Fruit fly (Drosophila melanogaster) whole organism, embryonic: Measurements from ENCODE around the gene CG33669.
A peak's percentile ranks its signal among the peaks of the same experiment; 100 is the strongest.

Source experiments
- B-H1 ChIP-seq: fragments of 200-800 bp; sonication (Bioruptor generic); IDR thresholded peaks from 3 replicates; pipeline ENCODE4 v1.3.6; 2022; ENCODE audit warnings: missing biosample characterization, missing genetic modification characterization
- Bgb ChIP-seq: fragments of 200-800 bp; sonication (Bioruptor generic); IDR thresholded peaks from 2 replicates; pipeline ENCODE4 v1.3.6; 2022; ENCODE audit warnings: missing biosample characterization, missing genetic modification characterization; ENCODE audit not compliant: partially characterized antibody
- CG11247 ChIP-seq: fragments of 200-800 bp; sonication (Bioruptor generic); IDR thresholded peaks from 2 replicates; pipeline ENCODE4 v1.3.6; 2022; ENCODE audit warnings: missing biosample characterization, missing genetic modification characterization
- CG12104 ChIP-seq: fragments of 200-800 bp; sonication (Bioruptor generic); optimal IDR thresholded peaks from 3 replicates; lab custom pipeline; 2016; ENCODE audit warnings: missing biosample characterization, missing genetic modification characterization
- CG13123 ChIP-seq: fragments of 200-800 bp; sonication (Bioruptor generic); optimal IDR thresholded peaks from 2 replicates; lab custom pipeline; 2016; ENCODE audit warnings: missing biosample characterization, missing genetic modification characterization
- CG13424 ChIP-seq: fragments of 200-800 bp; sonication (Bioruptor generic); optimal IDR thresholded peaks from 2 replicates; lab custom pipeline; 2019; ENCODE audit warnings: missing biosample characterization, mild to moderate bottlenecking, missing genetic modification characterization, moderate library complexity
- CG14710 ChIP-seq: fragments of 200-800 bp; sonication (Bioruptor generic); optimal IDR thresholded peaks from 3 replicates; lab custom pipeline; 2019; ENCODE audit warnings: missing biosample characterization, mild to moderate bottlenecking, missing genetic modification characterization, moderate library complexity
- CG15696 ChIP-seq: fragments of 200-800 bp; sonication (Bioruptor generic); optimal IDR thresholded peaks from 2 replicates; lab custom pipeline; 2019; ENCODE audit warnings: missing biosample characterization, mild to moderate bottlenecking, missing genetic modification characterization, moderate library complexity
- CG17912 ChIP-seq: fragments of 200-800 bp; sonication (Bioruptor generic); optimal IDR thresholded peaks from 2 replicates; lab custom pipeline; 2018; ENCODE audit warnings: missing biosample characterization, mild to moderate bottlenecking, missing genetic modification characterization
- CG1832 ChIP-seq: fragments of 200-800 bp; sonication (Bioruptor generic); optimal IDR thresholded peaks from 2 replicates; lab custom pipeline; 2017; ENCODE audit warnings: missing biosample characterization, mild to moderate bottlenecking, missing genetic modification characterization, inconsistent platforms
- CG30020 ChIP-seq: fragments of 200-800 bp; optimal IDR thresholded peaks from 2 replicates; lab custom pipeline; 2019; ENCODE audit warnings: missing biosample characterization, mild to moderate bottlenecking, missing genetic modification characterization, moderate library complexity
- CG31365 ChIP-seq: fragments of 200-800 bp; sonication (Bioruptor generic); optimal IDR thresholded peaks from 2 replicates; lab custom pipeline; 2018; ENCODE audit warnings: missing biosample characterization, mild to moderate bottlenecking, missing genetic modification characterization
- CG34224 ChIP-seq: fragments of 200-800 bp; sonication (Bioruptor generic); IDR thresholded peaks from 3 replicates; pipeline ENCODE4 v1.3.6; 2022; ENCODE audit warnings: missing biosample characterization, missing genetic modification characterization; ENCODE audit not compliant: partially characterized antibody
- CG34422 ChIP-seq: fragments of 200-800 bp; sonication (Bioruptor generic); IDR thresholded peaks from 3 replicates; pipeline ENCODE4 v1.3.6; 2022; ENCODE audit warnings: missing biosample characterization, missing genetic modification characterization
- CG4424 ChIP-seq: fragments of 200-800 bp; sonication (Bioruptor generic); optimal IDR thresholded peaks from 3 replicates; lab custom pipeline; 2016; ENCODE audit warnings: missing biosample characterization, missing genetic modification characterization
- CG4820 ChIP-seq: fragments of 200-800 bp; sonication (Bioruptor generic); optimal IDR thresholded peaks from 3 replicates; lab custom pipeline; 2016; ENCODE audit warnings: missing biosample characterization, missing genetic modification characterization
- CG6272 ChIP-seq: fragments of 200-800 bp; sonication (Bioruptor generic); IDR thresholded peaks from 2 replicates; pipeline ENCODE4 v1.3.6; 2022; ENCODE audit warnings: missing biosample characterization, missing genetic modification characterization
- CG8388 ChIP-seq: fragments of 200-800 bp; sonication (Bioruptor generic); optimal IDR thresholded peaks from 2 replicates; lab custom pipeline; 2019; ENCODE audit warnings: missing biosample characterization, mild to moderate bottlenecking, missing genetic modification characterization, moderate library complexity
- CG8765 ChIP-seq: fragments of 200-800 bp; sonication (Bioruptor generic); IDR thresholded peaks from 2 replicates; pipeline ENCODE4 v1.3.6; 2022; ENCODE audit warnings: missing biosample characterization, missing genetic modification characterization
- Camta ChIP-seq: fragments of 200-800 bp; sonication (Bioruptor generic); optimal IDR thresholded peaks from 2 replicates; lab custom pipeline; 2016; ENCODE audit warnings: missing biosample characterization, missing genetic modification characterization
- Doc2 ChIP-seq: fragments of 200-800 bp; sonication (Bioruptor generic); IDR thresholded peaks from 2 replicates; pipeline ENCODE4 v1.3.6; 2022; ENCODE audit warnings: missing biosample characterization, missing genetic modification characterization
- E2f2 ChIP-seq: fragments of 200-800 bp; sonication (Bioruptor generic); IDR thresholded peaks from 2 replicates; pipeline ENCODE4 v1.3.6; 2022; ENCODE audit warnings: missing biosample characterization, missing genetic modification characterization
- H2.0 ChIP-seq: fragments of 200-800 bp; sonication (Bioruptor generic); IDR thresholded peaks from 2 replicates; pipeline ENCODE4 v1.3.6; 2022; ENCODE audit warnings: missing biosample characterization, missing genetic modification characterization
- HLH3B ChIP-seq: fragments of 200-800 bp; sonication (Bioruptor generic); IDR thresholded peaks from 2 replicates; pipeline ENCODE4 v1.3.6; 2022; ENCODE audit warnings: missing biosample characterization, missing genetic modification characterization
- HLHmδ ChIP-seq: fragments of 200-800 bp; sonication (Bioruptor generic); optimal IDR thresholded peaks from 2 replicates; lab custom pipeline; 2018; ENCODE audit warnings: missing biosample characterization, mild to moderate bottlenecking, missing genetic modification characterization, moderate library complexity
- HmgZ ChIP-seq: fragments of 200-800 bp; sonication (Bioruptor generic); optimal IDR thresholded peaks from 2 replicates; lab custom pipeline; 2018; ENCODE audit warnings: missing biosample characterization, mild to moderate bottlenecking, missing genetic modification characterization
- Hmr ChIP-seq: fragments of 200-800 bp; sonication (Bioruptor generic); optimal IDR thresholded peaks from 3 replicates; lab custom pipeline; 2017; ENCODE audit warnings: mild to moderate bottlenecking, missing biosample characterization, missing genetic modification reagents, missing genetic modification characterization
- NFAT ChIP-seq: fragments of 200-800 bp; sonication (Bioruptor generic); IDR thresholded peaks from 2 replicates; pipeline ENCODE4 v1.3.6; 2022; ENCODE audit warnings: missing biosample characterization, missing genetic modification characterization
- Ravus ChIP-seq: fragments of 200-800 bp; sonication (Bioruptor generic); IDR thresholded peaks from 2 replicates; pipeline ENCODE4 v1.3.6; 2022; ENCODE audit warnings: missing biosample characterization, missing genetic modification characterization
- Scr ChIP-seq: fragments of 200-800 bp; sonication (Bioruptor generic); IDR thresholded peaks from 2 replicates; pipeline ENCODE4 v1.3.6; 2022; ENCODE audit warnings: missing biosample characterization, missing genetic modification characterization; ENCODE audit not compliant: partially characterized antibody
- Side ChIP-seq: fragments of 200-800 bp; sonication (Bioruptor generic); optimal IDR thresholded peaks from 2 replicates; lab custom pipeline; 2016; ENCODE audit warnings: missing biosample characterization, missing genetic modification characterization
- Ssrp ChIP-seq: fragments of 200-800 bp; sonication (Bioruptor generic); optimal IDR thresholded peaks from 2 replicates; lab custom pipeline; 2018; ENCODE audit warnings: missing biosample characterization, mild to moderate bottlenecking, missing genetic modification characterization, moderate library complexity
- ase ChIP-seq: fragments of 200-800 bp; sonication (Bioruptor generic); IDR thresholded peaks from 3 replicates; pipeline ENCODE4 v1.3.6; 2022; ENCODE audit warnings: missing biosample characterization, missing genetic modification characterization
- caup ChIP-seq: fragments of 200-800 bp; sonication (Bioruptor generic); optimal IDR thresholded peaks from 3 replicates; lab custom pipeline; 2017; ENCODE audit warnings: missing biosample characterization, mild to moderate bottlenecking, missing genetic modification characterization, moderate library complexity; ENCODE audit not compliant: severe bottlenecking
- croc ChIP-seq: fragments of 200-800 bp; sonication (Bioruptor generic); conservative IDR thresholded peaks from 3 replicates; pipeline ENCODE4 v1.3.6; 2022; ENCODE audit warnings: missing biosample characterization, missing genetic modification characterization
- dan ChIP-seq: fragments of 200-800 bp; sonication (Bioruptor generic); IDR thresholded peaks from 2 replicates; pipeline ENCODE4 v1.3.6; 2022; ENCODE audit warnings: missing biosample characterization, missing genetic modification characterization
- exex ChIP-seq: fragments of 200-800 bp; sonication (Bioruptor generic); optimal IDR thresholded peaks from 4 replicates; lab custom pipeline; 2018; ENCODE audit warnings: missing biosample characterization, mild to moderate bottlenecking, missing genetic modification characterization, moderate library complexity
- gro ChIP-seq: fragments of 200-800 bp; sonication (Bioruptor generic); optimal IDR thresholded peaks from 2 replicates; lab custom pipeline; 2016; ENCODE audit warnings: missing biosample characterization, missing genetic modification characterization
- h ChIP-seq: fragments of >200 bp; optimal IDR thresholded peaks from 2 replicates; lab custom pipeline; 2017
- inv ChIP-seq: fragments of 200-800 bp; sonication (Bioruptor generic); IDR thresholded peaks from 2 replicates; pipeline ENCODE4 v1.3.6; 2022; ENCODE audit warnings: missing biosample characterization, missing genetic modification characterization; ENCODE audit not compliant: partially characterized antibody
- klu ChIP-seq: fragments of 200-800 bp; sonication (Bioruptor generic); IDR thresholded peaks from 2 replicates; pipeline ENCODE4 v1.3.6; 2022; ENCODE audit warnings: missing biosample characterization, missing genetic modification characterization
- lov ChIP-seq, 2 experiments: fragments of 200-800 bp in 1 of 2; fragments of >200 bp in 1 of 2; sonication (Bioruptor generic) in 1 of 2; IDR thresholded peaks in 1 of 2; optimal IDR thresholded peaks in 1 of 2; 2 replicates in 1 of 2; 3 replicates in 1 of 2; pipeline versions ENCODE4 v1.3.6 to Lab custom; 2017 to 2022; ENCODE audit warnings: missing biosample characterization in 1 of 2, missing genetic modification characterization in 1 of 2
- luna ChIP-seq: fragments of 200-800 bp; sonication (Bioruptor generic); optimal IDR thresholded peaks from 2 replicates; lab custom pipeline; 2016; ENCODE audit warnings: missing biosample characterization, missing genetic modification characterization
- maf-S ChIP-seq: fragments of 200-800 bp; sonication (Bioruptor generic); optimal IDR thresholded peaks from 2 replicates; lab custom pipeline; 2016; ENCODE audit warnings: missing biosample characterization, missing genetic modification characterization
- nmo ChIP-seq: fragments of 200-800 bp; sonication (Bioruptor generic); optimal IDR thresholded peaks from 2 replicates; lab custom pipeline; 2018; ENCODE audit warnings: missing biosample characterization, mild to moderate bottlenecking, missing genetic modification characterization, moderate library complexity
- pnt ChIP-seq: fragments of 200-800 bp; sonication (Bioruptor generic); optimal IDR thresholded peaks from 3 replicates; lab custom pipeline; 2016; ENCODE audit warnings: missing biosample characterization, missing genetic modification characterization
- psq ChIP-seq: fragments of 200-800 bp; sonication (Bioruptor generic); optimal IDR thresholded peaks from 2 replicates; lab custom pipeline; 2017; ENCODE audit warnings: missing biosample characterization, missing genetic modification characterization
- sc ChIP-seq, 3 experiments: fragments of >200 bp in 2 of 3; fragments of 200-800 bp in 1 of 3; sonication (Bioruptor generic) in 1 of 3; optimal IDR thresholded peaks; 2 replicates in 2 of 3; 3 replicates in 1 of 3; lab custom pipeline; 2017; ENCODE audit warnings: mild to moderate bottlenecking in 1 of 3, missing biosample characterization in 1 of 3, missing genetic modification characterization in 1 of 3, missing genetic modification reagents in 1 of 3
- trh ChIP-seq: fragments of 200-800 bp; sonication (Bioruptor generic); optimal IDR thresholded peaks from 2 replicates; lab custom pipeline; 2016; ENCODE audit warnings: missing biosample characterization, missing genetic modification characterization
- unc-4 ChIP-seq: fragments of 200-800 bp; sonication (Bioruptor generic); IDR thresholded peaks from 2 replicates; pipeline ENCODE4 v1.3.6; 2022; ENCODE audit warnings: missing biosample characterization, missing genetic modification characterization; ENCODE audit not compliant: partially characterized antibody

Gene CG33669

dm6 chrX:6355090-6355679 is 44.7 kb downstream of the CG33669 start (continued):
- TF ChIP-seq maf-S (GFP tag; lab: Kevin White, UChicago) (no peak), HLH3B (GFP tag; lab: Robert Waterston, UW) (no peak), dan (GFP tag; lab: Robert Waterston, UW) (no peak), CG34422 (no peak), exex (tag; lab: Kevin White, UChicago) (peak; percentile 65), trh (no peak), HmgZ (tag; lab: Kevin White, UChicago) (peak; percentile 12), Camta (GFP tag; lab: Kevin White, UChicago) (no peak), sc (optimal IDR thresholded peaks at IDR 0.05; lab: Kevin White, UChicago) (no peak), sc (GFP tag; optimal IDR thresholded peaks at IDR 0.05; lab: Kevin White, UChicago) (no peak), CG4820 (no peak), croc (GFP tag; lab: Robert Waterston, UW) (no peak), E2f2 (no peak), ase (no peak), CG8388 (GFP tag; lab: Kevin White, UChicago) (no peak), caup (no peak), Scr (GFP tag; lab: Robert Waterston, UW) (no peak), CG6272 (no peak), CG15696 (no peak), CG8765 (no peak), Doc2 (GFP tag; lab: Robert Waterston, UW) (no peak), Side (GFP tag; lab: Kevin White, UChicago) (no peak), unc-4 (GFP tag; lab: Robert Waterston, UW) (no peak), pnt (GFP tag; lab: Kevin White, UChicago) (no peak), inv (GFP tag; lab: Robert Waterston, UW) (no peak), Bgb (GFP tag; lab: Robert Waterston, UW) (no peak), CG11247 (no peak), CG12104 (no peak), CG4424 (GFP tag; lab: Kevin White, UChicago) (no peak), CG31365 (tag; lab: Kevin White, UChicago) (no peak), CG34224 (GFP tag; lab: Robert Waterston, UW) (no peak), lov (optimal IDR thresholded peaks at IDR 0.05; lab: Kevin White, UChicago) (no peak), lov (GFP tag; IDR thresholded peaks at IDR 0.05; lab: Robert Waterston, UW) (no peak), CG17912 (no peak), CG1832 (GFP tag; lab: Kevin White, UChicago) (no peak), B-H1 (GFP tag; lab: Robert Waterston, UW) (no peak), h (no peak), Ssrp (tag; lab: Kevin White, UChicago) (no peak), Ravus (GFP tag; lab: Robert Waterston, UW) (no peak), klu (GFP tag; lab: Robert Waterston, UW) (no peak), psq (GFP tag; lab: Kevin White, UChicago) (no peak), H2.0 (GFP tag; lab: Robert Waterston, UW) (no peak), Hmr (GFP tag; lab: Kevin White, UChicago) (no peak), CG30020 (no peak), CG13424 (tag; lab: Kevin White, UChicago) (no peak), HLHmδ (GFP tag; lab: Kevin White, UChicago) (no peak), nmo (GFP tag; lab: Kevin White, UChicago) (no peak), luna (GFP tag; lab: Kevin White, UChicago) (no peak), gro (GFP tag; lab: Kevin White, UChicago) (no peak), NFAT (GFP tag; lab: Robert Waterston, UW) (no peak), CG14710 (tag; lab: Kevin White, UChicago) (no peak), CG13123 (no peak)
- TF ChIP-seq, all 482 proteins: peak for 18
